Worm (Caenorhabditis elegans): ENCODE measurements around the gene C40A11.4.

Gene C40A11.4

DNA sequence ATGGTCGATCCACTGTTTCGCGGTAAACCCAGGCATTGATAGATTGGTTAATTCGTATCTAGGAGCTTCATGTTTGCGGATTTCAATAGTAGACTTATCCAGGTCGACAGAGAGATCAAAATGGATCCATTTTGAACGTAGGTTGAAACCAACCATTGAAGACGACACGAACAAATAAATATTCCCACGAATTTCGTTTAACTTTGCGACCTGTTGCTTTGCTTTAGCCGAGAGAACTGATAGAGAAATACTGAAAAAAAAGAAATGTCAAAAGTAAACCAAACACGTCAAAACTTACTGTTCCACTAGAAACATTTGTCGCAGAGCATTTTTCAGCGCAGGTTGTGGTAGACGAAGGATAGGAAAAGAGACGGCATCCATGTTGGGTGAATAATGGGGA lies 31.2 kb downstream of the C40A11.4 start, which contains the start of gene fbxb-38:
fbxb-38 (minus strand) TSS at position 390 of the 400 bp plus-strand sequence.
- TF ChIP-seq nhr-23 (tag; optimal IDR thresholded peaks at IDR 0.05) = no peak
- TF ChIP-seq mml-1 (tag; optimal IDR thresholded peaks at IDR 0.05) = no peak
- TF ChIP-seq nhr-43 (tag; optimal IDR thresholded peaks at IDR 0.05; ENCODE audit: poor library complexity, severe bottlenecking) = no peak
- no peak for TF ChIP-seq nhr-76 (tag; optimal IDR thresholded peaks at IDR 0.05)
- TF ChIP-seq ztf-4 (tag; optimal IDR thresholded peaks at IDR 0.05) = no peak
- no peak for TF ChIP-seq R02D3.7 (tag; optimal IDR thresholded peaks at IDR 0.05)
- TF ChIP-seq nhr-67 (tag; optimal IDR thresholded peaks at IDR 0.05) = no peak
- no peak for TF ChIP-seq egl-27 (tag; optimal IDR thresholded peaks at IDR 0.05)
- no peak for TF ChIP-seq nfya-1 (tag; optimal IDR thresholded peaks at IDR 0.05; ENCODE audit: insufficient read depth)
- no peak for TF ChIP-seq pha-4 (tag; optimal IDR thresholded peaks at IDR 0.05)
- no peak for TF ChIP-seq ZK546.5 (tag; optimal IDR thresholded peaks at IDR 0.05)
- no peak for TF ChIP-seq ztf-11 (tag; optimal IDR thresholded peaks at IDR 0.05)
- no peak for TF ChIP-seq skn-1 (tag; optimal IDR thresholded peaks at IDR 0.05)
- no peak for TF ChIP-seq unc-62 (GFP tag; optimal IDR thresholded peaks at IDR 0.05)

DNA sequence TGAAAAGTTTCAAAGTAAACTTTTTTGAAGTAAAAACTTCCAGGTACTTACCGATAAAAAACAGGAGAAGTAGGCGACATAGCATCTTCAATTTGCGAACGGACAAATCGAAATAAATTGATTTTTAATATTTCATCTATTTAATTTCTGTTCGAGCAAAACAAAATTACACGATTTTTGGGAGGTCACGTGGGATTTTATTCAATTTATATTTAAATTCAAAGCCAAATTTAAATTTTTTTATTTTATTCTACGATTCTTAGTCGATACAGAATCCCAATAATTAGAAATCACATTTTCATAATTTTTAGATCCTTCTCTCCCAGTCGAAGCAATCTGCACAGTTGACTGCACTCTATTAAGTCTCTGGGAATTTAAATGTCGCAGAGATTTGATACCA lies 32.9 kb downstream of the C40A11.4 start, which contains the start of gene C33C12.12:
C33C12.12 (minus strand) TSS at position 101 of the 400 bp plus-strand sequence.
- TF ChIP-seq daf-12 (tag; optimal IDR thresholded peaks at IDR 0.05) (no peak), nhr-76 (tag; optimal IDR thresholded peaks at IDR 0.05) (no peak), zag-1 (tag; optimal IDR thresholded peaks at IDR 0.05) (no peak), unc-39 (tag; optimal IDR thresholded peaks at IDR 0.05) (no peak), pqm-1 (tag; optimal IDR thresholded peaks at IDR 0.05) (no peak), pha-4 (tag; optimal IDR thresholded peaks at IDR 0.05) (no peak), ceh-82 (tag; optimal IDR thresholded peaks at IDR 0.05) (no peak), jun-1 (tag; optimal IDR thresholded peaks at IDR 0.05) (no peak), elt-3 (tag; optimal IDR thresholded peaks at IDR 0.05) (no peak), tbx-2 (tag; optimal IDR thresholded peaks at IDR 0.05) (no peak), ceh-16 (tag; optimal IDR thresholded peaks at IDR 0.05) (no peak), skn-1 (tag; optimal IDR thresholded peaks at IDR 0.05) (no peak), ZK546.5 (tag; optimal IDR thresholded peaks at IDR 0.05) (no peak), ztf-4 (tag; optimal IDR thresholded peaks at IDR 0.05) (no peak), nhr-77 (tag; optimal IDR thresholded peaks at IDR 0.05) (no peak), sea-2 (GFP tag; optimal IDR thresholded peaks at IDR 0.05) (no peak), lin-39 (tag; optimal IDR thresholded peaks at IDR 0.05) (no peak), nhr-23 (tag; optimal IDR thresholded peaks at IDR 0.05) (no peak), fkh-2 (tag; optimal IDR thresholded peaks at IDR 0.05) (no peak), unc-62 (GFP tag; optimal IDR thresholded peaks at IDR 0.05) (no peak)

DNA sequence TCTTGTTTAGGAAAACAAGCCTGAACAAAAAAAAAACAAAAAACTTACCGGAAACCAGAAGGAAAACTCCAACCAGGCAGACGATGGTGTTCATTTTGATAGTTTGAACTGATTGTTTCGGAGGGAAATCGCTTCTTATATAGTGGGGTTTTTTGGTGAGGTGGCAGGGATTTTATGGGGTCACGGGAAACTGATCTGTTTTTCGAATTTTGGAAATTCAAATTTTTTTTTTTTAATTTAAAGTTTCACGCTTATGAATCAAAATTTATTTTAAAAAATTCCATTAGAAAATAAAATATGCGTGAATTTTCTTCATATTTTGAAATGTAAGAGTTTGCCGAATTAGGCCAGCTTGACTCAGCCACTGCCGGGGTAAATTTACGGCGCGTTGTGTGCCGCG lies 38.1 kb downstream of the C40A11.4 start, which contains the start of gene C33C12.7:
C33C12.7 (minus strand) TSS at position 101 of the 400 bp plus-strand sequence.
- no peak for TF ChIP-seq pqm-1 (tag; optimal IDR thresholded peaks at IDR 0.05)
- no peak for TF ChIP-seq unc-62 (GFP tag; optimal IDR thresholded peaks at IDR 0.05)

DNA sequence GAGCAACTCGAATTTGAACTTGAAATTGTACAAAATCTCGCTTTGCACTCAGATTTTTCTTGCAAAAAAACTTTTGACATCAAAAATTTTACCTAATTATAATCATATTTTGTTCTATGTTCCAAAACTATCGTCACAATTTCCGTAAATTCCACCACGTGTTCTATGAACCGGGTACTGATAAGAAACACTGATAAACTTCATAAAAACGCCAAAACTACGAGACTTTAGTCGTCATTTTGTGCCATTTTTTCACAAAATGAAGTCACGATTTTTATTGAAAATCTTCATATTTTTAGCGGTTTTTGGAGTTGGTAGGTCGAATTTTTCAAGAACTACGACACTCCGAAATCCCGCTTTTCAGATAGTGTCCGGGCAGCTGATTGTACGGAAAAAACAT lies 39.5 kb downstream of the C40A11.4 start, which contains the start of gene gba-1:
gba-1 (plus strand) TSS at position 54 of the 400 bp plus-strand sequence.
- TF ChIP-seq unc-62 (GFP tag; optimal IDR thresholded peaks at IDR 0.05) (no peak), elt-2 (tag; optimal IDR thresholded peaks at IDR 0.05) (peak; percentile 79), pqm-1 (tag; optimal IDR thresholded peaks at IDR 0.05) (peak; percentile 57), pha-4 (tag; optimal IDR thresholded peaks at IDR 0.05) (peak; percentile 19)

DNA sequence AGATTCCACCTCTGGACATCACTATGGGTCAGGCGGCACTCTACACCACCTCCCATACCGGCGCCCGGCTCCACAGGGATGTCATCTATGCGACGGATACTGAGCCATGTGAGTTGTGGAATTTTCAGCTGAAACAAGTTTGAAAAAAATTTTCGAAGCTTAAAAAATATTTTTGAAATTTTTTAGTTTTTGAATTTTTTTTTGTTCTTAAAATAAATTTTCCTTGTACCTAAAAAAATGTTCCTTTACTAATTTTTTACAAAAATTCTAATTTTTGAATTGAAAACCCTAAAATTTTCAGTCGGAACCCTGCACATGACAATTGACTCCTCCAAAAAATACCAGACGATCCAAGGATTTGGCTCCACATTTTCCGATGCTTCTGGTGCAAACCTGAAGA lies 40.5 kb downstream of the C40A11.4 start:
- no peak for TF ChIP-seq nhr-237 (tag; optimal IDR thresholded peaks at IDR 0.05)
- TF ChIP-seq nhr-23 (tag; optimal IDR thresholded peaks at IDR 0.05) = no peak
- TF ChIP-seq nhr-11 (tag; optimal IDR thresholded peaks at IDR 0.05) = no peak

DNA sequence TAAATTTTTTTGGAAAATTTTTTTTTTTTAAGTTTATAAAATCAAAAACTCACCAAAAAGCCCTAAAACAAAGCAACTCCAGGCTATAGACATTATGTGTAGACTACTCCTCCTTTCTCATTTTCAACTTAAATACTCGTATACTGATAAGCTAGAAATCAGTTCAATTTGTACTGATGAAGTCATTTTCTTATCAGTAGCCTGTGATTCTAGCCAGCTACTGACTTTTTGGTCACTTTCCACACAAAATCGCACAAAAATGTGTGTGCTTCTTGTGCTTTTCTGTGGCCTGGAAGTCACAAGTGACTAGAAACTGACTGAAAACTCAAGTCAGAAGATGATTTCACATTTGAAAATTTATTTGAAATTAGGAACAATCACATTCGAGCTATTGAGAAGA lies 49.1 kb downstream of the C40A11.4 start, which contains the start of gene gba-2:
gba-2 (minus strand) TSS at position 106 of the 400 bp plus-strand sequence.
- peak; percentile 54 for TF ChIP-seq pqm-1 (tag; optimal IDR thresholded peaks at IDR 0.05)
- TF ChIP-seq elt-2 (tag; optimal IDR thresholded peaks at IDR 0.05) = peak; percentile 63
- TF ChIP-seq nfya-1 (tag; optimal IDR thresholded peaks at IDR 0.05; ENCODE audit: insufficient read depth) = no peak
- no peak for TF ChIP-seq mml-1 (tag; optimal IDR thresholded peaks at IDR 0.05)
- TF ChIP-seq snpc-4 (tag; optimal IDR thresholded peaks at IDR 0.05) = no peak
- no peak for TF ChIP-seq aly-2 (tag; optimal IDR thresholded peaks at IDR 0.05)

Data from whole organism, L3 larva.